Worm (Caenorhabditis elegans) whole organism, L3 larva: ENCODE results near the gene mam-7.

Experiments used
- R02D3.7 ChIP-seq: fragments of 150-350 bp; optimal IDR thresholded peaks from 2 replicates; lab custom pipeline; 2014; ENCODE audit warnings: missing biosample characterization, missing genetic modification characterization
- ZK546.5 ChIP-seq: sonication (generic microtip); optimal IDR thresholded peaks from 2 replicates; lab custom pipeline; 2017; ENCODE audit warnings: missing biosample characterization, missing genetic modification characterization
- aly-2 ChIP-seq: fragments of 150-350 bp; optimal IDR thresholded peaks from 2 replicates; lab custom pipeline; 2014; ENCODE audit warnings: missing biosample characterization, missing genetic modification characterization
- ama-1 ChIP-seq: fragments of 150-350 bp; optimal IDR thresholded peaks from 2 replicates; lab custom pipeline; 2018
- ceh-16 ChIP-seq: sonication (generic microtip); optimal IDR thresholded peaks from 2 replicates; lab custom pipeline; 2017; ENCODE audit warnings: missing biosample characterization, missing genetic modification characterization
- ceh-28 ChIP-seq: fragments of 150-350 bp; optimal IDR thresholded peaks from 2 replicates; lab custom pipeline; 2014; ENCODE audit warnings: missing biosample characterization, missing genetic modification reagents, missing genetic modification characterization
- ceh-82 ChIP-seq: fragments of 150-350 bp; optimal IDR thresholded peaks from 2 replicates; lab custom pipeline; 2014; ENCODE audit warnings: missing biosample characterization, missing genetic modification characterization
- daf-12 ChIP-seq: fragments of 150-350 bp; optimal IDR thresholded peaks from 2 replicates; lab custom pipeline; 2014; ENCODE audit warnings: missing biosample characterization, missing genetic modification reagents, missing genetic modification characterization
- egl-27 ChIP-seq: sonication (generic microtip); optimal IDR thresholded peaks from 4 replicates; lab custom pipeline; 2017; ENCODE audit warnings: missing biosample characterization, missing genetic modification reagents, missing genetic modification characterization
- egl-5 ChIP-seq: fragments of 150-350 bp; optimal IDR thresholded peaks from 2 replicates; lab custom pipeline; 2017; ENCODE audit warnings: missing biosample characterization, missing genetic modification reagents, missing genetic modification characterization, inconsistent platforms
- elt-1 ChIP-seq: fragments of 150-350 bp; optimal IDR thresholded peaks from 2 replicates; lab custom pipeline; 2014; ENCODE audit warnings: missing biosample characterization, missing genetic modification characterization
- eor-1 ChIP-seq, 2 experiments: fragments of 150-350 bp; optimal IDR thresholded peaks; 2 replicates each; lab custom pipeline; 2014 to 2018; ENCODE audit warnings: missing biosample characterization in 2 of 2, missing genetic modification characterization in 2 of 2
- fkh-10 ChIP-seq: sonication (generic microtip); optimal IDR thresholded peaks from 2 replicates; lab custom pipeline; 2017; ENCODE audit warnings: missing biosample characterization, missing genetic modification reagents, missing genetic modification characterization
- fkh-2 ChIP-seq: fragments of 150-350 bp; optimal IDR thresholded peaks from 2 replicates; lab custom pipeline; 2014; ENCODE audit warnings: missing biosample characterization, missing genetic modification reagents, missing genetic modification characterization
- fos-1 ChIP-seq: fragments of 150-350 bp; optimal IDR thresholded peaks from 2 replicates; lab custom pipeline; 2014; ENCODE audit warnings: missing biosample characterization, missing genetic modification characterization
- hmg-11 ChIP-seq: sonication (generic microtip); optimal IDR thresholded peaks from 2 replicates; lab custom pipeline; 2016; ENCODE audit warnings: missing genetic modification characterization, missing compliant biosample characterization
- jun-1 ChIP-seq: fragments of 150-350 bp; optimal IDR thresholded peaks from 2 replicates; lab custom pipeline; 2014; ENCODE audit warnings: missing biosample characterization, missing genetic modification reagents, missing genetic modification characterization
- lin-15B ChIP-seq: fragments of 150-350 bp; optimal IDR thresholded peaks from 2 replicates; lab custom pipeline; 2014; ENCODE audit warnings: missing biosample characterization, missing genetic modification characterization
- lin-39 ChIP-seq: fragments of 150-350 bp; optimal IDR thresholded peaks from 2 replicates; lab custom pipeline; 2018; ENCODE audit warnings: missing biosample characterization, missing genetic modification reagents, missing genetic modification characterization
- mdl-1 ChIP-seq: fragments of 150-350 bp; optimal IDR thresholded peaks from 2 replicates; lab custom pipeline; 2014; ENCODE audit warnings: missing biosample characterization, missing genetic modification characterization
- mml-1 ChIP-seq: fragments of 150-350 bp; sonication (generic microtip); optimal IDR thresholded peaks from 3 replicates; lab custom pipeline; 2014; ENCODE audit warnings: missing biosample characterization, missing genetic modification characterization
- nfya-1 ChIP-seq: sonication (generic microtip); optimal IDR thresholded peaks from 2 replicates; lab custom pipeline; 2017; ENCODE audit warnings: missing genetic modification characterization, mild to moderate bottlenecking, missing compliant biosample characterization, antibody characterized with exemption, moderate library complexity; ENCODE audit not compliant: insufficient read depth
- nhr-11 ChIP-seq: fragments of 150-350 bp; optimal IDR thresholded peaks from 2 replicates; lab custom pipeline; 2014; ENCODE audit warnings: missing biosample characterization, missing genetic modification characterization
- nhr-12 ChIP-seq: fragments of 150-350 bp; optimal IDR thresholded peaks from 2 replicates; lab custom pipeline; 2014; ENCODE audit warnings: missing biosample characterization, missing genetic modification characterization
- nhr-237 ChIP-seq: fragments of 150-350 bp; optimal IDR thresholded peaks from 2 replicates; lab custom pipeline; 2014; ENCODE audit warnings: missing biosample characterization, missing genetic modification characterization
- nhr-25 ChIP-seq: sonication (generic microtip); optimal IDR thresholded peaks from 2 replicates; lab custom pipeline; 2017; ENCODE audit warnings: missing biosample characterization, missing genetic modification characterization
- nhr-28 ChIP-seq: fragments of 150-350 bp; optimal IDR thresholded peaks from 2 replicates; lab custom pipeline; 2014; ENCODE audit warnings: missing biosample characterization, missing genetic modification characterization
- nhr-43 ChIP-seq: sonication (generic microtip); optimal IDR thresholded peaks from 2 replicates; lab custom pipeline; 2016; ENCODE audit warnings: mild to moderate bottlenecking, missing genetic modification characterization, missing compliant biosample characterization; ENCODE audit not compliant: poor library complexity, severe bottlenecking
- nhr-76 ChIP-seq: fragments of 150-350 bp; sonication (generic microtip); optimal IDR thresholded peaks from 5 replicates; lab custom pipeline; 2014; ENCODE audit warnings: missing biosample characterization, missing genetic modification characterization
- nhr-77 ChIP-seq: fragments of 150-350 bp; optimal IDR thresholded peaks from 2 replicates; lab custom pipeline; 2014; ENCODE audit warnings: missing biosample characterization, missing genetic modification characterization
- pqm-1 ChIP-seq: fragments of 150-350 bp; optimal IDR thresholded peaks from 2 replicates; lab custom pipeline; 2017; ENCODE audit warnings: missing biosample characterization, missing genetic modification characterization, inconsistent platforms
- sea-2 ChIP-seq: fragments of 150-350 bp; sonication (generic microtip); optimal IDR thresholded peaks from 4 replicates; lab custom pipeline; 2014; ENCODE audit warnings: missing biosample characterization, missing genetic modification reagents, missing genetic modification characterization
- skn-1 ChIP-seq: fragments of 150-350 bp; optimal IDR thresholded peaks from 2 replicates; lab custom pipeline; 2014; ENCODE audit warnings: missing biosample characterization, missing genetic modification characterization
- snpc-4 ChIP-seq: fragments of 150-350 bp; optimal IDR thresholded peaks from 2 replicates; lab custom pipeline; 2014; ENCODE audit warnings: missing biosample characterization, missing genetic modification characterization
- tbx-2 ChIP-seq: sonication (generic microtip); optimal IDR thresholded peaks from 2 replicates; lab custom pipeline; 2016; ENCODE audit warnings: mild to moderate bottlenecking, missing genetic modification characterization, missing compliant biosample characterization
- unc-39 ChIP-seq: sonication (generic microtip); optimal IDR thresholded peaks from 4 replicates; lab custom pipeline; 2017; ENCODE audit warnings: missing biosample characterization, missing genetic modification characterization
- unc-62 ChIP-seq: fragments of 150-350 bp; sonication (generic microtip); optimal IDR thresholded peaks from 4 replicates; lab custom pipeline; 2014; ENCODE audit warnings: missing biosample characterization, missing genetic modification reagents, missing genetic modification characterization
- zag-1 ChIP-seq: fragments of 150-350 bp; optimal IDR thresholded peaks from 2 replicates; lab custom pipeline; 2014; ENCODE audit warnings: missing biosample characterization, missing genetic modification characterization
- ztf-11 ChIP-seq: fragments of 150-350 bp; optimal IDR thresholded peaks from 2 replicates; lab custom pipeline; 2014; ENCODE audit warnings: missing biosample characterization, missing genetic modification characterization

Gene mam-7

ce11 chrIII:9874515-9874914 lies 18.4 kb upstream of the mam-7 start:
- TF ChIP-seq zag-1 (tag; lab: Kevin White, UChicago) (no peak), nfya-1 (peak; percentile 85), unc-62 (GFP tag; lab: Kevin White, UChicago) (no peak)
- TF ChIP-seq, all 47 proteins: peak for 1

- TF ChIP-seq eor-1 (tag; optimal IDR thresholded peaks at IDR 0.05; lab: Kevin White, UChicago) (no peak), lin-39 (no peak), R02D3.7 (tag; lab: Kevin White, UChicago) (no peak), mml-1 (tag; lab: Kevin White, UChicago) (no peak), lin-15B (tag; lab: Kevin White, UChicago) (no peak), ceh-28 (tag; lab: Kevin White, UChicago) (no peak), pqm-1 (tag; lab: Kevin White, UChicago) (no peak), mdl-1 (tag; lab: Kevin White, UChicago) (no peak)
Measured at ce11 chrIII:9876951-9877350, 16.0 kb upstream of the mam-7 start, which contains the start of gene ZK757.10. Gene ZK757.10, plus strand, starts transcription at chrIII:9877251.

- TF ChIP-seq ceh-28 (tag; lab: Kevin White, UChicago) (no peak), elt-1 (tag; lab: Kevin White, UChicago) (no peak), nhr-77 (tag; lab: Kevin White, UChicago) (no peak), mml-1 (tag; lab: Kevin White, UChicago) (no peak), fkh-2 (tag; lab: Kevin White, UChicago) (no peak), ceh-16 (no peak), mdl-1 (tag; lab: Kevin White, UChicago) (no peak), lin-15B (tag; lab: Kevin White, UChicago) (no peak), jun-1 (no peak), egl-27 (tag; lab: Kevin White, UChicago) (no peak), R02D3.7 (tag; lab: Kevin White, UChicago) (no peak), aly-2 (tag; lab: Kevin White, UChicago) (no peak), egl-5 (tag; lab: Kevin White, UChicago) (no peak), ceh-82 (tag; lab: Kevin White, UChicago) (no peak), daf-12 (tag; lab: Kevin White, UChicago) (no peak), nhr-76 (tag; lab: Kevin White, UChicago) (no peak), nhr-12 (no peak), skn-1 (tag; lab: Kevin White, UChicago) (no peak)
Measured at ce11 chrIII:9878828-9879227, 14.1 kb upstream of the mam-7 start, which contains the start of gene ZK757.2. Gene ZK757.2, minus strand, starts transcription at chrIII:9878928.

ce11 chrIII:9885609-9886008 lies 7.3 kb upstream of the mam-7 start:
- TF ChIP-seq egl-5 (tag; lab: Kevin White, UChicago) (peak; percentile 32), ceh-16 (no peak)
- TF ChIP-seq, all 47 proteins: peak for 1

ce11 chrIII:9886323-9886722 lies 6.6 kb upstream of the mam-7 start:
- TF ChIP-seq elt-1 (tag; lab: Kevin White, UChicago) (no peak), fkh-10 (GFP tag; lab: Kevin White, UChicago) (peak; percentile 36)

ce11 chrIII:9891324-9891723 lies 1.6 kb upstream of the mam-7 start, which contains the start of gene alg-4:
Gene alg-4, minus strand, starts transcription at chrIII:9891424.
- TF ChIP-seq nhr-77 (tag; lab: Kevin White, UChicago) (no peak), skn-1 (tag; lab: Kevin White, UChicago) (no peak), hmg-11 (tag; lab: Kevin White, UChicago) (no peak), ztf-11 (tag; lab: Kevin White, UChicago) (no peak), nhr-11 (tag; lab: Kevin White, UChicago) (no peak), jun-1 (no peak), unc-39 (tag; lab: Kevin White, UChicago) (no peak)
- TF ChIP-seq, all 47 proteins: peak for 0

ce11 chrIII:9899720-9900119 lies 6.8 kb downstream of the mam-7 start:
- TF ChIP-seq elt-1 (tag; lab: Kevin White, UChicago) (no peak), egl-27 (tag; lab: Kevin White, UChicago) (no peak), nhr-25 (tag; lab: Kevin White, UChicago) (no peak), aly-2 (tag; lab: Kevin White, UChicago) (no peak), nfya-1 (no peak), sea-2 (GFP tag; lab: Kevin White, UChicago) (no peak), tbx-2 (tag; lab: Kevin White, UChicago) (no peak), ceh-16 (no peak), fos-1 (tag; lab: Kevin White, UChicago) (no peak), ZK546.5 (no peak), nhr-43 (no peak), pqm-1 (tag; lab: Kevin White, UChicago) (no peak), nhr-237 (no peak), snpc-4 (tag; lab: Kevin White, UChicago) (no peak), ceh-28 (tag; lab: Kevin White, UChicago) (no peak), nhr-28 (tag; lab: Kevin White, UChicago) (no peak), unc-39 (tag; lab: Kevin White, UChicago) (no peak), egl-5 (tag; lab: Kevin White, UChicago) (no peak), ama-1 (no peak)
- TF ChIP-seq, all 47 proteins: peak for 0
